Fruit fly (Drosophila melanogaster) whole organism, pupa: Measurements from ENCODE around the gene Ccdc85.

Experiments used
- CG8159 ChIP-seq: fragments of 200-800 bp; sonication (Bioruptor generic); optimal IDR thresholded peaks from 3 replicates; lab custom pipeline; 2018; ENCODE audit warnings: missing biosample characterization, mild to moderate bottlenecking, missing genetic modification characterization, moderate library complexity
- Pif1B ChIP-seq: fragments of 200-800 bp; sonication (Bioruptor generic); optimal IDR thresholded peaks from 3 replicates; lab custom pipeline; 2016; ENCODE audit warnings: missing biosample characterization, missing genetic modification characterization

DNA sequence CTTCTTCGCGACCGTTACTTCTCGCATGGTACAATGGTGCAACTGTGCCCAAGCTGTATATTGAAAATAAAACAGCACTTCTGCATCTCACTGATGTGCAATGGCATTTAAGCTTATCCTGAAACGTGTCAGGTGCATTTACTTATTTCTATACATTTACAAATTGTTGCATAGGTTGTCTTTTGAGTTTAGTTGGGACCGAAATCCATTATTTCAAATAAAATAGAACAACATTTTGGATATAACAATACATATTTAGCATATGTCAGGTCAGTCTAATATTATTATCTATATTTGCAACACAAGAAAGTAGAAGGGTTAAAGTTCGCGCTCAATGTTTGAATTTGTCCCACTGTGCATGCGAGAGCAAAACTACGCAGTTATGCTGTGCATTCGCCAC lies 42.7 kb upstream of the Ccdc85 start:
- peak; percentile 74 for TF ChIP-seq CG8159 (tag; lab: Kevin White, UChicago)
- TF ChIP-seq Pif1B (GFP tag; lab: Kevin White, UChicago), result no peak
